Worm (Caenorhabditis elegans) whole organism, young adult: Measurements from ENCODE around the gene btb-14.
A peak's percentile ranks its signal among the peaks of the same experiment; 100 is the strongest.

Experiments used
- B0336.3 ChIP-seq: fragments of 200-800 bp; sonication (Bioruptor generic); IDR thresholded peaks from 2 replicates; pipeline ENCODE4 v1.3.6; 2022; ENCODE audit warnings: missing genetic modification characterization, missing compliant biosample characterization
- C06A6.2 ChIP-seq: fragments of 200-800 bp; sonication (Bioruptor generic); conservative IDR thresholded peaks from 2 replicates; pipeline ENCODE4 v1.3.6; 2022; ENCODE audit warnings: missing genetic modification characterization, missing compliant biosample characterization
- C17E4.6 ChIP-seq: fragments of 200-800 bp; sonication (Bioruptor generic); IDR thresholded peaks from 2 replicates; pipeline ENCODE4 v1.3.6; 2022; ENCODE audit warnings: missing genetic modification reagents, missing genetic modification characterization, missing compliant biosample characterization
- D2030.7 ChIP-seq: fragments of 200-800 bp; sonication (Bioruptor generic); IDR thresholded peaks from 2 replicates; pipeline ENCODE4 v1.3.6; 2022; ENCODE audit warnings: missing genetic modification reagents, missing genetic modification characterization, missing compliant biosample characterization
- F22D6.2 ChIP-seq: sonication (generic microtip); optimal IDR thresholded peaks from 2 replicates; lab custom pipeline; 2016; ENCODE audit warnings: mild to moderate bottlenecking, missing genetic modification characterization, missing compliant biosample characterization
- F57A8.1 ChIP-seq: fragments of 200-800 bp; sonication (Bioruptor generic); optimal IDR thresholded peaks from 2 replicates; lab custom pipeline; 2018; ENCODE audit warnings: mild to moderate bottlenecking, missing genetic modification characterization, moderate library complexity, missing compliant biosample characterization
- K12H6.12 ChIP-seq: fragments of 200-800 bp; sonication (Bioruptor generic); optimal IDR thresholded peaks from 2 replicates; lab custom pipeline; 2018; ENCODE audit warnings: mild to moderate bottlenecking, missing genetic modification characterization, missing compliant biosample characterization
- Y53G8AR.9 ChIP-seq: fragments of 200-800 bp; sonication (Bioruptor generic); conservative IDR thresholded peaks from 2 replicates; pipeline ENCODE4 v1.3.6; 2022; ENCODE audit warnings: missing genetic modification reagents, missing genetic modification characterization, missing compliant biosample characterization
- Y95B8A.8 ChIP-seq: fragments of 200-800 bp; sonication (Bioruptor generic); IDR thresholded peaks from 2 replicates; pipeline ENCODE4 v1.3.6; 2022; ENCODE audit warnings: missing genetic modification reagents, missing genetic modification characterization, missing compliant biosample characterization
- akir-1 ChIP-seq: fragments of 200-800 bp; sonication (Bioruptor generic); optimal IDR thresholded peaks from 2 replicates; lab custom pipeline; 2018; ENCODE audit warnings: mild to moderate bottlenecking, missing genetic modification characterization, moderate library complexity, missing compliant biosample characterization
- attf-6 ChIP-seq: fragments of 200-800 bp; sonication (Bioruptor generic); IDR thresholded peaks from 2 replicates; pipeline ENCODE4 v1.3.6; 2022; ENCODE audit warnings: missing genetic modification reagents, missing genetic modification characterization, missing compliant biosample characterization
- ceh-27 ChIP-seq: fragments of 200-800 bp; sonication (Bioruptor generic); optimal IDR thresholded peaks from 2 replicates; lab custom pipeline; 2018; ENCODE audit warnings: mild to moderate bottlenecking, missing genetic modification characterization, moderate library complexity, missing compliant biosample characterization
- ceh-79 ChIP-seq: sonication (generic microtip); optimal IDR thresholded peaks from 2 replicates; lab custom pipeline; 2017; ENCODE audit warnings: mild to moderate bottlenecking, missing genetic modification characterization, missing compliant biosample characterization
- dox-1 ChIP-seq: fragments of 200-800 bp; sonication (Bioruptor generic); IDR thresholded peaks from 2 replicates; pipeline ENCODE4 v1.3.6; 2022; ENCODE audit warnings: missing genetic modification reagents, missing genetic modification characterization, missing compliant biosample characterization
- dpff-1 ChIP-seq: sonication (generic microtip); optimal IDR thresholded peaks from 2 replicates; lab custom pipeline; 2017; ENCODE audit warnings: mild to moderate bottlenecking, missing genetic modification characterization, missing compliant biosample characterization
- egl-18 ChIP-seq: fragments of 200-800 bp; sonication (Bioruptor generic); IDR thresholded peaks from 2 replicates; pipeline ENCODE4 v1.3.6; 2022; ENCODE audit warnings: missing genetic modification reagents, missing genetic modification characterization, missing compliant biosample characterization
- ekl-4 ChIP-seq: fragments of 200-800 bp; sonication (Bioruptor generic); IDR thresholded peaks from 2 replicates; pipeline ENCODE4 v1.3.6; 2022; ENCODE audit warnings: missing genetic modification reagents, missing genetic modification characterization, missing compliant biosample characterization
- him-1 ChIP-seq: sonication (generic microtip); optimal IDR thresholded peaks from 2 replicates; lab custom pipeline; 2016; ENCODE audit warnings: missing genotype, missing genetic modification reagents, missing genetic modification characterization, missing compliant biosample characterization
- hmg-1.2 ChIP-seq: fragments of 200-800 bp; sonication (Bioruptor generic); IDR thresholded peaks from 2 replicates; pipeline ENCODE4 v1.3.6; 2022; ENCODE audit warnings: missing genetic modification reagents, missing genetic modification characterization, missing compliant biosample characterization
- hsf-1 ChIP-seq: fragments of 200-800 bp; sonication (Bioruptor generic); IDR thresholded peaks from 2 replicates; pipeline ENCODE4 v1.3.6; 2022; ENCODE audit warnings: missing genetic modification reagents, missing genetic modification characterization, missing compliant biosample characterization
- lin-26 ChIP-seq: fragments of 200-800 bp; sonication (Bioruptor generic); IDR thresholded peaks from 2 replicates; pipeline ENCODE4 v1.3.6; 2022; ENCODE audit warnings: missing genetic modification reagents, missing genetic modification characterization, missing compliant biosample characterization
- lin-35 ChIP-seq, 3 experiments: fragments of 150-350 bp in 2 of 3; sonication (generic microtip) in 1 of 3; optimal IDR thresholded peaks; 2 replicates each; lab custom pipeline; 2014 to 2018; ENCODE audit warnings: missing biosample characterization in 3 of 3, missing genetic modification characterization in 3 of 3, missing genetic modification reagents in 3 of 3
- lin-40 ChIP-seq: sonication (generic microtip); optimal IDR thresholded peaks from 2 replicates; lab custom pipeline; 2016; ENCODE audit warnings: missing genetic modification characterization, mild to moderate bottlenecking, missing compliant biosample characterization, missing genotype, missing genetic modification reagents
- lin-54 ChIP-seq: fragments of 200-800 bp; sonication (Bioruptor generic); optimal IDR thresholded peaks from 2 replicates; lab custom pipeline; 2018; ENCODE audit warnings: mild to moderate bottlenecking, missing genetic modification characterization, missing compliant biosample characterization
- lir-1 ChIP-seq: fragments of 200-800 bp; sonication (Bioruptor generic); conservative IDR thresholded peaks from 2 replicates; pipeline ENCODE4 v1.3.6; 2022; ENCODE audit warnings: missing genetic modification reagents, missing genetic modification characterization, missing compliant biosample characterization
- lsy-27 ChIP-seq: sonication (generic microtip); optimal IDR thresholded peaks from 2 replicates; lab custom pipeline; 2017; ENCODE audit warnings: missing genetic modification characterization, mild to moderate bottlenecking, missing compliant biosample characterization, antibody characterized with exemption, missing genotype, borderline replicate concordance; ENCODE audit not compliant: insufficient read depth
- madf-3 ChIP-seq: fragments of 200-800 bp; sonication (Bioruptor generic); IDR thresholded peaks from 2 replicates; pipeline ENCODE4 v1.3.6; 2022; ENCODE audit warnings: missing genetic modification reagents, missing genetic modification characterization, missing compliant biosample characterization
- nfya-1 ChIP-seq: sonication (generic microtip); optimal IDR thresholded peaks from 2 replicates; lab custom pipeline; 2017; ENCODE audit warnings: antibody characterized with exemption, missing compliant biosample characterization, missing genetic modification characterization, borderline replicate concordance; ENCODE audit not compliant: insufficient read depth
- nfyb-1 ChIP-seq: fragments of 200-800 bp; sonication (Bioruptor generic); IDR thresholded peaks from 2 replicates; pipeline ENCODE4 v1.3.6; 2022; ENCODE audit warnings: missing genetic modification reagents, missing genetic modification characterization, missing compliant biosample characterization
- nhr-179 ChIP-seq: sonication (generic microtip); optimal IDR thresholded peaks from 2 replicates; lab custom pipeline; 2016; ENCODE audit warnings: mild to moderate bottlenecking, missing genetic modification characterization, missing compliant biosample characterization
- nhr-27 ChIP-seq: fragments of 200-800 bp; sonication (Bioruptor generic); optimal IDR thresholded peaks from 2 replicates; lab custom pipeline; 2018; ENCODE audit warnings: mild to moderate bottlenecking, missing genetic modification characterization, moderate library complexity, missing compliant biosample characterization
- pbrm-1 ChIP-seq: fragments of 200-800 bp; sonication (Bioruptor generic); IDR thresholded peaks from 2 replicates; pipeline ENCODE4 v1.3.6; 2022; ENCODE audit warnings: missing genetic modification reagents, missing genetic modification characterization, missing compliant biosample characterization
- repo-1 ChIP-seq: sonication (generic microtip); optimal IDR thresholded peaks from 2 replicates; lab custom pipeline; 2017; ENCODE audit warnings: mild to moderate bottlenecking, missing genetic modification characterization, missing compliant biosample characterization
- sea-2 ChIP-seq: fragments of 200-800 bp; sonication (Bioruptor generic); IDR thresholded peaks from 2 replicates; pipeline ENCODE4 v1.3.6; 2022; ENCODE audit warnings: missing genetic modification characterization, missing compliant biosample characterization
- snpc-3.4 ChIP-seq: sonication (generic microtip); optimal IDR thresholded peaks from 2 replicates; lab custom pipeline; 2017; ENCODE audit warnings: missing genetic modification characterization, mild to moderate bottlenecking, missing compliant biosample characterization, antibody characterized with exemption, moderate library complexity, missing genotype, missing genetic modification reagents
- snpc-4 ChIP-seq, 5 experiments: fragments of 150-350 bp in 1 of 5; sonication (generic microtip) in 4 of 5; optimal IDR thresholded peaks; 2 replicates each; lab custom pipeline; 2014 to 2018; ENCODE audit warnings: missing genetic modification characterization in 5 of 5, missing biosample characterization in 3 of 5, antibody characterized with exemption in 2 of 5, mild to moderate bottlenecking in 2 of 5, missing compliant biosample characterization in 2 of 5, missing genotype in 2 of 5, moderate library complexity in 2 of 5, missing genetic modification reagents in 1 of 5
- xnd-1 ChIP-seq: sonication (generic microtip); optimal IDR thresholded peaks from 2 replicates; lab custom pipeline; 2016; ENCODE audit warnings: missing genotype, missing genetic modification reagents, missing genetic modification characterization, missing compliant biosample characterization
- zfh-2 ChIP-seq: fragments of 200-800 bp; sonication (Bioruptor generic); conservative IDR thresholded peaks from 2 replicates; pipeline ENCODE4 v1.3.6; 2022; ENCODE audit warnings: missing genetic modification reagents, missing genetic modification characterization, missing compliant biosample characterization
- ztf-25 ChIP-seq: fragments of 200-800 bp; sonication (Bioruptor generic); IDR thresholded peaks from 2 replicates; pipeline ENCODE4 v1.3.6; 2022; ENCODE audit warnings: missing genetic modification reagents, missing genetic modification characterization, missing compliant biosample characterization

The btb-14 gene

ce11 chrII:12382625-12383562 lies at the start of gene btb-14:
Gene btb-14, plus strand, starts transcription at chrII:12383463.
- TF ChIP-seq K12H6.12 (tag; lab: Kevin White, UChicago) (peak; percentile 26), nhr-27 (tag; lab: Kevin White, UChicago) (no peak), hmg-1.2 (peak; percentile 84), snpc-4 (GFP tag; optimal IDR thresholded peaks at IDR 0.05; lab: Kevin White, UChicago) (peak; percentile 41), snpc-4 (tag; optimal IDR thresholded peaks at IDR 0.05; lab: Kevin White, UChicago) (peak in 3 of 4 experiments; percentile 51 to 71 (median 61)), zfh-2 (GFP tag; lab: Robert Waterston, UW) (peak; percentile 75)

- TF ChIP-seq attf-6 (GFP tag; lab: Robert Waterston, UW) (no peak), akir-1 (GFP tag; lab: Kevin White, UChicago) (no peak), F22D6.2 (no peak), lin-54 (GFP tag; lab: Kevin White, UChicago) (no peak), madf-3 (GFP tag; lab: Robert Waterston, UW) (no peak), him-1 (tag; lab: Kevin White, UChicago) (no peak), lin-35 (GFP tag; optimal IDR thresholded peaks at IDR 0.05; lab: Kevin White, UChicago) (no peak), egl-18 (no peak)
- TF ChIP-seq, all 124 proteins: peak for 0
Measured at ce11 chrII:12335430-12335829, 47.8 kb upstream of the btb-14 start, which contains the start of gene sre-52. Gene sre-52, plus strand, starts transcription at chrII:12335730.

ce11 chrII:12339152-12339551 lies 44.1 kb upstream of the btb-14 start:
- no peak for TF ChIP-seq dox-1
- peak; percentile 98 for TF ChIP-seq nfyb-1 (GFP tag; lab: Robert Waterston, UW)
- TF ChIP-seq lin-40 (tag; lab: Kevin White, UChicago), result peak; percentile 59
- TF ChIP-seq nhr-179 (tag; lab: Kevin White, UChicago), result no peak
- TF ChIP-seq ceh-79 (tag; lab: Kevin White, UChicago), result no peak
- TF ChIP-seq pbrm-1 (GFP tag; lab: Robert Waterston, UW), result no peak
- no peak for TF ChIP-seq nfya-1 (tag; lab: Kevin White, UChicago)
- TF ChIP-seq ekl-4, result no peak
- TF ChIP-seq Y95B8A.8, result no peak
- TF ChIP-seq xnd-1 (tag; lab: Kevin White, UChicago), result no peak
- TF ChIP-seq lin-35 (GFP tag; optimal IDR thresholded peaks at IDR 0.05; lab: Kevin White, UChicago), result peak in 1 of 3 experiments; percentile 10
- no peak for TF ChIP-seq ztf-25
- no peak for TF ChIP-seq F57A8.1 (GFP tag; lab: Kevin White, UChicago)
- TF ChIP-seq ceh-27 (GFP tag; lab: Kevin White, UChicago), result peak; percentile 56
- TF ChIP-seq lir-1 (GFP tag; lab: Robert Waterston, UW), result peak; percentile 96
- TF ChIP-seq dpff-1, result no peak
- no peak for TF ChIP-seq snpc-3.4 (tag; lab: Kevin White, UChicago)
- no peak for TF ChIP-seq lin-26 (GFP tag; lab: Robert Waterston, UW)
- TF ChIP-seq snpc-4 (GFP tag; optimal IDR thresholded peaks at IDR 0.05; lab: Kevin White, UChicago), result no peak
- TF ChIP-seq snpc-4 (tag; optimal IDR thresholded peaks at IDR 0.05; lab: Kevin White, UChicago), result peak in 2 of 4 experiments; percentile 13 to 37
- no peak for TF ChIP-seq lsy-27 (tag; lab: Kevin White, UChicago)
- no peak for TF ChIP-seq F22D6.2
- peak; percentile 0 for TF ChIP-seq K12H6.12 (tag; lab: Kevin White, UChicago)
- TF ChIP-seq C17E4.6 (GFP tag; lab: Robert Waterston, UW), result no peak
- no peak for TF ChIP-seq Y53G8AR.9
- no peak for TF ChIP-seq D2030.7 (GFP tag; lab: Robert Waterston, UW)
- TF ChIP-seq C06A6.2 (GFP tag; lab: Robert Waterston, UW), result no peak
- no peak for TF ChIP-seq B0336.3
- no peak for TF ChIP-seq hsf-1 (GFP tag; lab: Robert Waterston, UW)
- TF ChIP-seq sea-2 (GFP tag; lab: Robert Waterston, UW), result no peak
- TF ChIP-seq repo-1 (tag; lab: Kevin White, UChicago), result no peak
- TF ChIP-seq hmg-1.2, result peak; percentile 90
